Worm (Caenorhabditis elegans) whole organism, young adult: Measurements from ENCODE around the gene EEED8.18.

ENCODE experiments used
- attf-3 ChIP-seq: fragments of 200-800 bp; sonication (Bioruptor generic); conservative IDR thresholded peaks from 2 replicates; pipeline ENCODE4 v1.3.6; 2022; ENCODE audit warnings: missing genetic modification reagents, missing genetic modification characterization, missing compliant biosample characterization
- ccch-3 ChIP-seq: fragments of 200-800 bp; sonication (Bioruptor generic); optimal IDR thresholded peaks from 2 replicates; lab custom pipeline; 2018; ENCODE audit warnings: mild to moderate bottlenecking, missing genetic modification characterization, missing compliant biosample characterization
- mel-28 ChIP-seq: sonication (generic microtip); optimal IDR thresholded peaks from 2 replicates; lab custom pipeline; 2016; ENCODE audit warnings: borderline replicate concordance, mild to moderate bottlenecking, missing genetic modification characterization, missing compliant biosample characterization
- mes-4 ChIP-seq: sonication (generic microtip); optimal IDR thresholded peaks from 2 replicates; lab custom pipeline; 2016; ENCODE audit warnings: missing genotype, missing genetic modification characterization, missing compliant biosample characterization
- tlf-1 ChIP-seq: fragments of 200-800 bp; sonication (Bioruptor generic); optimal IDR thresholded peaks from 2 replicates; lab custom pipeline; 2018; ENCODE audit warnings: mild to moderate bottlenecking, missing genetic modification characterization, missing compliant biosample characterization
- unc-62 ChIP-seq: fragments of 150-350 bp; optimal IDR thresholded peaks from 2 replicates; lab custom pipeline; 2014; ENCODE audit warnings: missing biosample characterization, missing genetic modification reagents, missing genetic modification characterization
- ztf-6 ChIP-seq: fragments of 200-800 bp; sonication (Bioruptor generic); IDR thresholded peaks from 2 replicates; pipeline ENCODE4 v1.3.6; 2022; ENCODE audit warnings: missing genetic modification reagents, missing genetic modification characterization, missing compliant biosample characterization

- no peak for TF ChIP-seq ztf-6
- no peak for TF ChIP-seq ccch-3 (GFP tag; lab: Kevin White, UChicago)
- TF ChIP-seq mel-28 (tag; lab: Kevin White, UChicago) = no peak
- no peak for TF ChIP-seq unc-62
- no peak for TF ChIP-seq mes-4 (tag; lab: Kevin White, UChicago)
- no peak for TF ChIP-seq tlf-1 (GFP tag; lab: Kevin White, UChicago)
- no peak for TF ChIP-seq attf-3 (GFP tag; lab: Robert Waterston, UW)
Measured at ce11 chrII:5426470-5426869, 14.1 kb upstream of the EEED8.18 start.
